Worm (Caenorhabditis elegans) whole organism, mixed stage, embryonic: ENCODE results near the gene F07F6.1.

ENCODE experiments used
- M03D4.4 ChIP-seq: sonication (generic microtip); optimal IDR thresholded peaks from 2 replicates; lab custom pipeline; 2017; ENCODE audit warnings: mild to moderate bottlenecking, missing genetic modification characterization, missing compliant biosample characterization
- bed-3 ChIP-seq: fragments of 200-800 bp; sonication (Bioruptor generic); optimal IDR thresholded peaks from 3 replicates; lab custom pipeline; 2018; ENCODE audit warnings: mild to moderate bottlenecking, missing genetic modification characterization, moderate library complexity, missing compliant biosample characterization
- blmp-1 ChIP-seq: fragments of 150-350 bp; optimal IDR thresholded peaks from 2 replicates; lab custom pipeline; 2014; ENCODE audit warnings: missing biosample characterization, missing genetic modification characterization
- ceh-39 ChIP-seq: fragments of 150-350 bp; optimal IDR thresholded peaks from 2 replicates; lab custom pipeline; 2014; ENCODE audit warnings: missing biosample characterization, missing genetic modification characterization
- ceh-43 ChIP-seq: fragments of 200-800 bp; sonication (Bioruptor generic); optimal IDR thresholded peaks from 2 replicates; lab custom pipeline; 2018; ENCODE audit warnings: mild to moderate bottlenecking, missing genetic modification characterization, moderate library complexity, missing compliant biosample characterization
- ceh-83 ChIP-seq: fragments of 200-800 bp; sonication (Bioruptor generic); optimal IDR thresholded peaks from 2 replicates; lab custom pipeline; 2018; ENCODE audit warnings: mild to moderate bottlenecking, missing genetic modification characterization, missing compliant biosample characterization
- ces-1 ChIP-seq: fragments of 150-350 bp; optimal IDR thresholded peaks from 2 replicates; lab custom pipeline; 2014; ENCODE audit warnings: missing biosample characterization, missing genetic modification reagents, missing genetic modification characterization
- cnd-1 ChIP-seq: fragments of 200-800 bp; sonication (Bioruptor generic); optimal IDR thresholded peaks from 2 replicates; lab custom pipeline; 2018; ENCODE audit warnings: mild to moderate bottlenecking, missing genetic modification characterization, missing compliant biosample characterization
- drap-1 ChIP-seq: fragments of 200-800 bp; sonication (Bioruptor generic); optimal IDR thresholded peaks from 3 replicates; lab custom pipeline; 2018; ENCODE audit warnings: mild to moderate bottlenecking, missing genetic modification characterization, missing compliant biosample characterization
- elt-1 ChIP-seq: sonication (generic microtip); optimal IDR thresholded peaks from 2 replicates; lab custom pipeline; 2017; ENCODE audit warnings: missing genetic modification characterization, mild to moderate bottlenecking, missing compliant biosample characterization, antibody characterized with exemption, moderate library complexity, borderline replicate concordance; ENCODE audit not compliant: insufficient read depth
- elt-3 ChIP-seq: fragments of 150-350 bp; optimal IDR thresholded peaks from 2 replicates; lab custom pipeline; 2014; ENCODE audit warnings: missing biosample characterization, missing genetic modification characterization
- ham-2 ChIP-seq: fragments of 200-800 bp; sonication (Bioruptor generic); optimal IDR thresholded peaks from 2 replicates; lab custom pipeline; 2018; ENCODE audit warnings: mild to moderate bottlenecking, missing genetic modification characterization, missing compliant biosample characterization
- hlh-1 ChIP-seq: fragments of 150-350 bp; optimal IDR thresholded peaks from 2 replicates; lab custom pipeline; 2014; ENCODE audit warnings: missing biosample characterization, missing genetic modification reagents, missing genetic modification characterization
- lin-13 ChIP-seq: fragments of 150-350 bp; optimal IDR thresholded peaks from 2 replicates; lab custom pipeline; 2014; ENCODE audit warnings: missing biosample characterization, missing genetic modification characterization
- lin-32 ChIP-seq: fragments of 200-800 bp; sonication (Bioruptor generic); optimal IDR thresholded peaks from 2 replicates; lab custom pipeline; 2018; ENCODE audit warnings: mild to moderate bottlenecking, missing genetic modification characterization, missing compliant biosample characterization
- mab-5 ChIP-seq: fragments of 150-350 bp; optimal IDR thresholded peaks from 2 replicates; lab custom pipeline; 2014; ENCODE audit warnings: missing biosample characterization, missing genetic modification characterization
- mep-1 ChIP-seq: fragments of 150-350 bp; optimal IDR thresholded peaks from 2 replicates; lab custom pipeline; 2017; ENCODE audit warnings: missing biosample characterization, missing genetic modification reagents, missing genetic modification characterization, inconsistent platforms
- mls-2 ChIP-seq: sonication (generic microtip); optimal IDR thresholded peaks from 2 replicates; lab custom pipeline; 2016; ENCODE audit warnings: mild to moderate bottlenecking, missing genetic modification characterization, moderate library complexity, missing compliant biosample characterization
- nhr-2 ChIP-seq: fragments of 150-350 bp; optimal IDR thresholded peaks from 2 replicates; lab custom pipeline; 2014; ENCODE audit warnings: missing biosample characterization, missing genetic modification characterization
- nhr-237 ChIP-seq: fragments of 150-350 bp; optimal IDR thresholded peaks from 2 replicates; lab custom pipeline; 2014; ENCODE audit warnings: missing biosample characterization, missing genetic modification characterization
- nhr-28 ChIP-seq: fragments of 150-350 bp; optimal IDR thresholded peaks from 2 replicates; lab custom pipeline; 2014; ENCODE audit warnings: missing biosample characterization, missing genetic modification characterization
- nhr-76 ChIP-seq: sonication (generic microtip); optimal IDR thresholded peaks from 2 replicates; lab custom pipeline; 2017; ENCODE audit warnings: missing biosample characterization, missing genetic modification characterization
- pha-4 ChIP-seq: fragments of 150-350 bp; optimal IDR thresholded peaks from 2 replicates; lab custom pipeline; 2018; ENCODE audit warnings: missing biosample characterization, missing genetic modification reagents, missing genetic modification characterization
- sem-2 ChIP-seq: fragments of 200-800 bp; sonication (Bioruptor generic); optimal IDR thresholded peaks from 2 replicates; lab custom pipeline; 2018; ENCODE audit warnings: mild to moderate bottlenecking, missing genetic modification characterization, missing compliant biosample characterization
- snpc-4 ChIP-seq: fragments of 150-350 bp; optimal IDR thresholded peaks from 2 replicates; lab custom pipeline; 2014; ENCODE audit warnings: missing biosample characterization, missing genetic modification characterization
- sptf-1 ChIP-seq: sonication (generic microtip); optimal IDR thresholded peaks from 2 replicates; lab custom pipeline; 2017; ENCODE audit warnings: mild to moderate bottlenecking, missing genetic modification characterization, moderate library complexity, missing compliant biosample characterization
- unc-120 ChIP-seq: sonication (generic microtip); optimal IDR thresholded peaks from 2 replicates; lab custom pipeline; 2017; ENCODE audit warnings: missing genetic modification characterization, missing compliant biosample characterization; ENCODE audit not compliant: poor library complexity, severe bottlenecking
- unc-62 ChIP-seq: fragments of 150-350 bp; optimal IDR thresholded peaks from 2 replicates; lab custom pipeline; 2014; ENCODE audit warnings: missing biosample characterization, missing genetic modification reagents, missing genetic modification characterization
- ztf-11 ChIP-seq: fragments of 150-350 bp; optimal IDR thresholded peaks from 2 replicates; lab custom pipeline; 2014; ENCODE audit warnings: missing biosample characterization, missing genetic modification characterization

Gene F07F6.1

DNA sequence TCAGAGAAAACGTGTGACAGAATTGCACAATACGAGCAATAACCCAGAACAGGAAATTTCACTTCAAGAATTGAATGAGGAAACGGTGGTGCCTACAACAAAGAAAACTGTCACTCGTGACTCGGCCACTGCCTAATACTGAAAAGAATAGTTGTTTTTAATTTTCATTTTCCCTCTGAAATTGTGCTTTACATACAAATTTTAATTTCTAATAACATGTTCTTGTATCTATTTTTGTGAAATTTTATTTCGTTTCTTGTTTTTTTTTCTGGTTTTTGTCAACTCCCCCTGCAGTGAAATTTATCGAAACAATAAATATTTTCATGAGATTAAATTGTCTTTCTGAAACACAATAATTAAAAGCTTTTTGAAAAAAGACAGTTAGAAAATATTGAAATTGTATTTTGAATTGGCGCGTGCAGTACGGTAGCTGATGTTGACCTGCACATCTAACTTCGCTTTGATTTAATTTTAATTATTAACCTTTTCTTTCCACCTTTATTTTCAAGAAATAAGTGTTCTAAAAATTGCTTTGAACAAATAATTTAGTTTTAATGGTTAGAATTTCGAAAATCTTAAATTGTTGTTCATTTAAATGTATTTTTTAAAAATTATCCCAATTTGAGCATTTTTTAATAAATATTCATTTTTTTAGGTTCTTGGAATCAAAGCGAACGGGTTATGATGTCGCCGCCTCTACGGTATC lies 18.1 kb downstream of the F07F6.1 start, which contains the start of gene daz-1:
TSS of gene daz-1 (plus strand) at position 656 of the 706 bp plus-strand sequence.
- TF ChIP-seq ces-1 (GFP tag; lab: Kevin White, UChicago): no peak
- no peak for TF ChIP-seq unc-62 (GFP tag; lab: Kevin White, UChicago)
- TF ChIP-seq M03D4.4 (tag; lab: Kevin White, UChicago): no peak
- no peak for TF ChIP-seq elt-3 (tag; lab: Kevin White, UChicago)
- TF ChIP-seq snpc-4: no peak
- TF ChIP-seq mep-1: no peak
- no peak for TF ChIP-seq ham-2 (GFP tag; lab: Kevin White, UChicago)
- no peak for TF ChIP-seq nhr-28 (tag; lab: Kevin White, UChicago)
- no peak for TF ChIP-seq unc-120 (tag; lab: Kevin White, UChicago)
- no peak for TF ChIP-seq bed-3 (GFP tag; lab: Kevin White, UChicago)
- no peak for TF ChIP-seq ceh-83 (GFP tag; lab: Kevin White, UChicago)
- TF ChIP-seq nhr-237 (tag; lab: Kevin White, UChicago): no peak
- TF ChIP-seq ztf-11 (tag; lab: Kevin White, UChicago): no peak
- no peak for TF ChIP-seq ceh-43 (GFP tag; lab: Kevin White, UChicago)
- no peak for TF ChIP-seq elt-1
- no peak for TF ChIP-seq nhr-76 (tag; lab: Kevin White, UChicago)
- TF ChIP-seq mab-5: no peak
- no peak for TF ChIP-seq cnd-1 (tag; lab: Kevin White, UChicago)

DNA sequence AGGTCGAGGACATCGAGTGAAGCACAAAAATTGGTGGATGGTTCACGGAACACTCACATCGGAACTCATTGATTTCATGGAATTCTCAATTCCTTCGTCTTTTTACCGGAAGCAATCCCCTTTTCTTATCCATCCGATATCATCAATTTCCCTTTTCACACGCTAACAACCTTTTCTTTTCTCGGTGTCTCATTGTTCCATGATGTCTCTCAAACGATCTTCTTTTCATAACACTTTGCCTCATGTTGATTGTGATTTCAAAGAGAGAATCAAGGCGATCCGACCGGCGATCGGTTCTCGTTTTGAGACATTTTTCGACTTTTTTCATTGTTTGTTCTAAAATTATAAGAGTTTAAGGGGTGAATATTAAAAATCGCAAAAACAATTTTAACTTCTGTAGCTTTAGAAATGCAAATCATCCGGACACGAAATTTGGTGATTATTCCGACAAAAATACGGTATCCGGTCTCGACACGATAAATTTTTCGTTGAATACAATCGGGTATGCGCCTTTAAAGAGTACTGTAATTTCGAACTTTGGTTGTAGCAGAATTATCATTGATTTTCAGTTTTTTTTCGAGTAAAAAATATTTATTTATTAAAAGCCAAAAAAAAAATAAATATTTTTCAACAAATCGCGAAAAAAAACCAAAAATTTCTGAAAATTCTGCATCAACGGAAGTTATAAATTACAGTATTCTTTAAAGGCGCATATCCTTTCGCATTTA lies 21.2 kb downstream of the F07F6.1 start:
- no peak for TF ChIP-seq nhr-28 (tag; lab: Kevin White, UChicago)
- peak; percentile 61 for TF ChIP-seq blmp-1 (tag; lab: Kevin White, UChicago)

DNA sequence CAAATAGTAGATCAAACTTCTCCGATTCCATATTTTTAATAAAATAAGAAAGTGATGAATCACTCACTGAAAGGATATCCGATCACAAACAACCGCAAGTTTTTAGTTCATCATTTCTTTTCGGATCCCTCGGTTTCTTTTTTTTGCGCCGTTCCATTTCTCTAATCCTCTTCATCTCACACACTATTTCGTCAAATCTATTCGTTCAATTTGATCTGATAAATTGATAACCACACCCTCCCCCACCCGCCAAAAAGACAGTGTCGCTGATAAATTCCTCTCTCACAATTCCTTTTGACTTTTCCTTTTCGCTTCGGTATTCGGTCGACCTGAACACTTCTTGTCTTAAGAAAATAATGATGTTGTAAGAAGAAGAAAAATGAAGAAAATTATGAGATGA lies 21.8 kb downstream of the F07F6.1 start:
- TF ChIP-seq sptf-1 (tag; lab: Kevin White, UChicago): no peak
- TF ChIP-seq M03D4.4 (tag; lab: Kevin White, UChicago): no peak
- no peak for TF ChIP-seq pha-4 (tag; lab: Kevin White, UChicago)
- TF ChIP-seq drap-1: no peak
- TF ChIP-seq lin-32 (GFP tag; lab: Kevin White, UChicago): no peak
- no peak for TF ChIP-seq hlh-1 (tag; lab: Kevin White, UChicago)
- TF ChIP-seq unc-120 (tag; lab: Kevin White, UChicago): no peak
- TF ChIP-seq bed-3 (GFP tag; lab: Kevin White, UChicago): no peak
- TF ChIP-seq ceh-39 (tag; lab: Kevin White, UChicago): no peak
- no peak for TF ChIP-seq sem-2
- TF ChIP-seq nhr-76 (tag; lab: Kevin White, UChicago): no peak
- TF ChIP-seq unc-62 (GFP tag; lab: Kevin White, UChicago): no peak
- no peak for TF ChIP-seq nhr-237 (tag; lab: Kevin White, UChicago)

DNA sequence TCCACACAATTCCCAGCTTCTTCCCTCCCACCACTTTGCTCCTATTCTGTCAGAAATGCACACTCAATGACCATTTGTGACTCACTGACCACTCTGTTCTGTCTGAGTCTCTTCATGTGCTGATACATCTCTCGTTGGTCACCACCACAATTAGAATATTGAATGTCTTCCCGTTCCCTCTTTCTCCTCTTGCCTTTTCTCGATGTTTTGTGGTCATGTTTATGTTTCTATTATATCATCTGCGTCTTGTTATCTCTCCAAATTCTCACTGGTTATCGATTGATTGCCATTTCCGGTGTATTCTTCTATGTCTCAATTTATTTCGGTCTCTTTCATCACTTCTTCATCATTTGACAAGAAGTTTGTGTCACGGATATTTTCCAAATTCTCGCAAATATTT lies 23.2 kb downstream of the F07F6.1 start:
- TF ChIP-seq lin-32 (GFP tag; lab: Kevin White, UChicago) (no peak), unc-62 (GFP tag; lab: Kevin White, UChicago) (peak; percentile 14), mep-1 (peak; percentile 37), lin-13 (tag; lab: Kevin White, UChicago) (no peak), ham-2 (GFP tag; lab: Kevin White, UChicago) (no peak), sem-2 (no peak), ces-1 (GFP tag; lab: Kevin White, UChicago) (peak; percentile 74), mls-2 (tag; lab: Kevin White, UChicago) (peak; percentile 46), elt-3 (tag; lab: Kevin White, UChicago) (no peak), bed-3 (GFP tag; lab: Kevin White, UChicago) (no peak)

DNA sequence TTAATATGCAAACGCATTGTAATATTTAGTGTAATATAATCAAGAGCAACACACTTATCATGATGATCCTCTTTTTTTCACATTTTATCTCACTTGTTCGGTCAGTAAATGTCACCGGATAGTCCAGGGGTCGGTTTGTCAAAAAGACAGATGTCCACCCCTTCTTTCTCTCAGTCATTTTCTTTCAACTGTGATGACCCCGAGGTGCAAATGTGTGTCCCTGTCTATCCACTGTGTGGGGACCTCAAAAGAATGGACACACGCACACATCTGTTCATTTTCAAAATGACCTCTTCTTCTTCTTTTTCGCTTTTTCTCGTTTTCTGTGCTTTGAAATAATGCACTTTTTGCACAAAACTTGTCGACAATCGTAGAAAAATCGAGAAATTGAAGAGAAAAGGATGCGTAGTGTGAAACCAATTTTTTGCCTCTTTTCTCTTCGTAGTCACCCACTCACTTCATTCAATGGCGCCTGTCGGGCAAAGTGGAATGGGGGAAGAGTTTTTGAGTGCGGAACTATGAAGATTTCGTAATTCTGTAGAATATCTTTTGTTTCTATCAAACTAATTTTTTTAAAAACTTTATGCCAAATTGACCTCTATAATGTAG lies 26.1 kb downstream of the F07F6.1 start:
- TF ChIP-seq ceh-83 (GFP tag; lab: Kevin White, UChicago): no peak
- TF ChIP-seq ceh-39 (tag; lab: Kevin White, UChicago): no peak
- no peak for TF ChIP-seq ztf-11 (tag; lab: Kevin White, UChicago)
- no peak for TF ChIP-seq nhr-237 (tag; lab: Kevin White, UChicago)
- TF ChIP-seq lin-32 (GFP tag; lab: Kevin White, UChicago): peak; percentile 24
- TF ChIP-seq hlh-1 (tag; lab: Kevin White, UChicago): peak; percentile 47
- TF ChIP-seq mls-2 (tag; lab: Kevin White, UChicago): no peak
- peak; percentile 41 for TF ChIP-seq cnd-1 (tag; lab: Kevin White, UChicago)
- no peak for TF ChIP-seq lin-13 (tag; lab: Kevin White, UChicago)
- TF ChIP-seq mep-1: no peak
- no peak for TF ChIP-seq sem-2
- TF ChIP-seq nhr-2 (tag; lab: Kevin White, UChicago): peak; percentile 98
- TF ChIP-seq M03D4.4 (tag; lab: Kevin White, UChicago): no peak
